Worm (Caenorhabditis elegans) whole organism, young adult: Measurements from ENCODE around the gene R10E11.6.

Experiments used
- C06A6.2 ChIP-seq: fragments of 200-800 bp; sonication (Bioruptor generic); conservative IDR thresholded peaks from 2 replicates; pipeline ENCODE4 v1.3.6; 2022; ENCODE audit warnings: missing genetic modification characterization, missing compliant biosample characterization
- D2030.7 ChIP-seq: fragments of 200-800 bp; sonication (Bioruptor generic); IDR thresholded peaks from 2 replicates; pipeline ENCODE4 v1.3.6; 2022; ENCODE audit warnings: missing genetic modification reagents, missing genetic modification characterization, missing compliant biosample characterization
- F39B2.1 ChIP-seq: fragments of 200-800 bp; sonication (Bioruptor generic); IDR thresholded peaks from 2 replicates; pipeline ENCODE4 v1.3.6; 2022; ENCODE audit warnings: missing genetic modification reagents, missing genetic modification characterization, missing compliant biosample characterization
- F52B5.7 ChIP-seq: sonication (generic microtip); optimal IDR thresholded peaks from 2 replicates; lab custom pipeline; 2016; ENCODE audit warnings: mild to moderate bottlenecking, missing genetic modification characterization, missing compliant biosample characterization
- F55B11.4 ChIP-seq: sonication (generic microtip); optimal IDR thresholded peaks from 2 replicates; lab custom pipeline; 2016; ENCODE audit warnings: missing compliant biosample characterization, missing genetic modification characterization, borderline replicate concordance; ENCODE audit not compliant: insufficient read depth
- F57C9.4 ChIP-seq: sonication (generic microtip); optimal IDR thresholded peaks from 2 replicates; lab custom pipeline; 2017; ENCODE audit warnings: mild to moderate bottlenecking, missing genetic modification characterization, missing compliant biosample characterization
- T26A5.8 ChIP-seq: sonication (generic microtip); optimal IDR thresholded peaks from 2 replicates; lab custom pipeline; 2016; ENCODE audit warnings: missing genetic modification characterization, missing compliant biosample characterization
- atf-7 ChIP-seq: sonication (generic microtip); optimal IDR thresholded peaks from 2 replicates; lab custom pipeline; 2017; ENCODE audit warnings: mild to moderate bottlenecking, missing genetic modification characterization, missing compliant biosample characterization
- attf-3 ChIP-seq: fragments of 200-800 bp; sonication (Bioruptor generic); conservative IDR thresholded peaks from 2 replicates; pipeline ENCODE4 v1.3.6; 2022; ENCODE audit warnings: missing genetic modification reagents, missing genetic modification characterization, missing compliant biosample characterization
- attf-5 ChIP-seq: fragments of 200-800 bp; sonication (Bioruptor generic); optimal IDR thresholded peaks from 2 replicates; lab custom pipeline; 2018; ENCODE audit warnings: mild to moderate bottlenecking, missing genetic modification characterization, missing compliant biosample characterization
- bed-2 ChIP-seq: fragments of 200-800 bp; sonication (Bioruptor generic); IDR thresholded peaks from 2 replicates; pipeline ENCODE4 v1.3.6; 2022; ENCODE audit warnings: missing genetic modification reagents, missing genetic modification characterization, missing compliant biosample characterization
- ceh-100 ChIP-seq: fragments of 200-800 bp; sonication (Bioruptor generic); IDR thresholded peaks from 2 replicates; pipeline ENCODE4 v1.3.6; 2022; ENCODE audit warnings: missing genetic modification reagents, missing genetic modification characterization, missing compliant biosample characterization
- ceh-40 ChIP-seq: fragments of 200-800 bp; sonication (Bioruptor generic); IDR thresholded peaks from 2 replicates; pipeline ENCODE4 v1.3.6; 2022; ENCODE audit warnings: missing genetic modification characterization, missing compliant biosample characterization
- ceh-91 ChIP-seq: fragments of 200-800 bp; sonication (Bioruptor generic); IDR thresholded peaks from 2 replicates; pipeline ENCODE4 v1.3.6; 2022; ENCODE audit warnings: missing genetic modification reagents, missing genetic modification characterization, missing compliant biosample characterization
- chd-7 ChIP-seq: sonication (generic microtip); optimal IDR thresholded peaks from 2 replicates; lab custom pipeline; 2016; ENCODE audit warnings: mild to moderate bottlenecking, missing genetic modification characterization, moderate library complexity, missing compliant biosample characterization
- egl-44 ChIP-seq: fragments of 200-800 bp; sonication (Bioruptor generic); IDR thresholded peaks from 2 replicates; pipeline ENCODE4 v1.3.6; 2022; ENCODE audit warnings: missing genetic modification reagents, missing genetic modification characterization, missing compliant biosample characterization
- egrh-3 ChIP-seq: fragments of 200-800 bp; sonication (Bioruptor generic); IDR thresholded peaks from 2 replicates; pipeline ENCODE4 v1.3.6; 2022; ENCODE audit warnings: missing genetic modification reagents, missing genetic modification characterization, missing compliant biosample characterization
- ekl-4 ChIP-seq: fragments of 200-800 bp; sonication (Bioruptor generic); IDR thresholded peaks from 2 replicates; pipeline ENCODE4 v1.3.6; 2022; ENCODE audit warnings: missing genetic modification reagents, missing genetic modification characterization, missing compliant biosample characterization
- ets-4 ChIP-seq: fragments of 200-800 bp; sonication (Bioruptor generic); optimal IDR thresholded peaks from 2 replicates; lab custom pipeline; 2018; ENCODE audit warnings: mild to moderate bottlenecking, missing genetic modification characterization, missing compliant biosample characterization
- hrde-1 ChIP-seq: sonication (generic microtip); optimal IDR thresholded peaks from 2 replicates; lab custom pipeline; 2016; ENCODE audit warnings: missing genetic modification characterization, mild to moderate bottlenecking, missing compliant biosample characterization, moderate library complexity, missing genotype, missing genetic modification reagents, borderline replicate concordance
- let-526 ChIP-seq: fragments of 200-800 bp; sonication (Bioruptor generic); IDR thresholded peaks from 2 replicates; pipeline ENCODE4 v1.3.6; 2022; ENCODE audit warnings: missing genetic modification reagents, missing genetic modification characterization, missing compliant biosample characterization
- let-607 ChIP-seq, 2 experiments: fragments of 200-800 bp in 1 of 2; sonication (Bioruptor generic) in 1 of 2; sonication (generic microtip) in 1 of 2; optimal IDR thresholded peaks; 2 replicates each; lab custom pipeline; 2016 to 2018; ENCODE audit warnings: mild to moderate bottlenecking in 2 of 2, missing compliant biosample characterization in 2 of 2, missing genetic modification characterization in 2 of 2, moderate library complexity in 2 of 2, missing genotype in 1 of 2
- lin-35 ChIP-seq, 3 experiments: fragments of 150-350 bp in 2 of 3; sonication (generic microtip) in 1 of 3; optimal IDR thresholded peaks; 2 replicates each; lab custom pipeline; 2014 to 2018; ENCODE audit warnings: missing biosample characterization in 3 of 3, missing genetic modification characterization in 3 of 3, missing genetic modification reagents in 3 of 3
- lin-40 ChIP-seq: sonication (generic microtip); optimal IDR thresholded peaks from 2 replicates; lab custom pipeline; 2016; ENCODE audit warnings: missing genetic modification characterization, mild to moderate bottlenecking, missing compliant biosample characterization, missing genotype, missing genetic modification reagents
- lir-1 ChIP-seq: fragments of 200-800 bp; sonication (Bioruptor generic); conservative IDR thresholded peaks from 2 replicates; pipeline ENCODE4 v1.3.6; 2022; ENCODE audit warnings: missing genetic modification reagents, missing genetic modification characterization, missing compliant biosample characterization
- lsl-1 ChIP-seq: fragments of 200-800 bp; sonication (Bioruptor generic); optimal IDR thresholded peaks from 2 replicates; lab custom pipeline; 2018; ENCODE audit warnings: mild to moderate bottlenecking, missing genetic modification characterization, moderate library complexity, missing compliant biosample characterization
- madf-10 ChIP-seq: sonication (generic microtip); optimal IDR thresholded peaks from 2 replicates; lab custom pipeline; 2016; ENCODE audit warnings: mild to moderate bottlenecking, missing genetic modification characterization, missing compliant biosample characterization
- madf-3 ChIP-seq: fragments of 200-800 bp; sonication (Bioruptor generic); IDR thresholded peaks from 2 replicates; pipeline ENCODE4 v1.3.6; 2022; ENCODE audit warnings: missing genetic modification reagents, missing genetic modification characterization, missing compliant biosample characterization
- madf-8 ChIP-seq: fragments of 200-800 bp; sonication (Bioruptor generic); conservative IDR thresholded peaks from 2 replicates; pipeline ENCODE4 v1.3.6; 2022; ENCODE audit warnings: missing genetic modification reagents, missing genetic modification characterization, missing compliant biosample characterization
- mcd-1 ChIP-seq: fragments of 200-800 bp; sonication (Bioruptor generic); IDR thresholded peaks from 2 replicates; pipeline ENCODE4 v1.3.6; 2022; ENCODE audit warnings: missing genetic modification reagents, missing genetic modification characterization, missing compliant biosample characterization
- mes-4 ChIP-seq: sonication (generic microtip); optimal IDR thresholded peaks from 2 replicates; lab custom pipeline; 2016; ENCODE audit warnings: missing genotype, missing genetic modification characterization, missing compliant biosample characterization
- nfya-2 ChIP-seq: fragments of 200-800 bp; sonication (Bioruptor generic); IDR thresholded peaks from 2 replicates; pipeline ENCODE4 v1.3.6; 2022; ENCODE audit warnings: missing genetic modification reagents, missing genetic modification characterization, missing compliant biosample characterization
- nhr-27 ChIP-seq: fragments of 200-800 bp; sonication (Bioruptor generic); optimal IDR thresholded peaks from 2 replicates; lab custom pipeline; 2018; ENCODE audit warnings: mild to moderate bottlenecking, missing genetic modification characterization, moderate library complexity, missing compliant biosample characterization
- nhr-80 ChIP-seq: sonication (generic microtip); optimal IDR thresholded peaks from 2 replicates; lab custom pipeline; 2016; ENCODE audit warnings: missing genetic modification characterization, missing compliant biosample characterization
- rec-8 ChIP-seq, 2 experiments: sonication (generic microtip); optimal IDR thresholded peaks; 2 replicates each; lab custom pipeline; 2016; ENCODE audit warnings: mild to moderate bottlenecking in 2 of 2, missing genetic modification characterization in 2 of 2, missing genetic modification reagents in 2 of 2, missing genotype in 2 of 2, missing biosample characterization in 1 of 2, missing compliant biosample characterization in 1 of 2, moderate library complexity in 1 of 2
- repo-1 ChIP-seq: sonication (generic microtip); optimal IDR thresholded peaks from 2 replicates; lab custom pipeline; 2017; ENCODE audit warnings: mild to moderate bottlenecking, missing genetic modification characterization, missing compliant biosample characterization
- sdz-38 ChIP-seq: sonication (generic microtip); optimal IDR thresholded peaks from 2 replicates; lab custom pipeline; 2016; ENCODE audit warnings: missing genotype, missing genetic modification characterization, missing compliant biosample characterization
- snpc-1.1 ChIP-seq: sonication (generic microtip); optimal IDR thresholded peaks from 2 replicates; lab custom pipeline; 2017; ENCODE audit warnings: missing genetic modification characterization, mild to moderate bottlenecking, missing compliant biosample characterization, antibody characterized with exemption, moderate library complexity, missing genotype, missing genetic modification reagents; ENCODE audit not compliant: insufficient read depth
- snpc-1.3 ChIP-seq: sonication (generic microtip); optimal IDR thresholded peaks from 2 replicates; lab custom pipeline; 2017; ENCODE audit warnings: missing genetic modification characterization, mild to moderate bottlenecking, missing compliant biosample characterization, antibody characterized with exemption, moderate library complexity, missing genotype, missing genetic modification reagents; ENCODE audit not compliant: insufficient read depth
- snpc-3.4 ChIP-seq: sonication (generic microtip); optimal IDR thresholded peaks from 2 replicates; lab custom pipeline; 2017; ENCODE audit warnings: missing genetic modification characterization, mild to moderate bottlenecking, missing compliant biosample characterization, antibody characterized with exemption, moderate library complexity, missing genotype, missing genetic modification reagents
- somi-1 ChIP-seq: fragments of 200-800 bp; sonication (Bioruptor generic); optimal IDR thresholded peaks from 2 replicates; lab custom pipeline; 2018; ENCODE audit warnings: mild to moderate bottlenecking, missing genetic modification characterization, missing compliant biosample characterization
- sptf-2 ChIP-seq: fragments of 200-800 bp; sonication (Bioruptor generic); optimal IDR thresholded peaks from 2 replicates; lab custom pipeline; 2018; ENCODE audit warnings: mild to moderate bottlenecking, missing genetic modification characterization, missing compliant biosample characterization
- zfh-2 ChIP-seq: fragments of 200-800 bp; sonication (Bioruptor generic); conservative IDR thresholded peaks from 2 replicates; pipeline ENCODE4 v1.3.6; 2022; ENCODE audit warnings: missing genetic modification reagents, missing genetic modification characterization, missing compliant biosample characterization
- ztf-3 ChIP-seq: fragments of 200-800 bp; sonication (Bioruptor generic); optimal IDR thresholded peaks from 2 replicates; lab custom pipeline; 2018; ENCODE audit warnings: mild to moderate bottlenecking, missing genetic modification characterization, missing compliant biosample characterization

Gene R10E11.6

DNA sequence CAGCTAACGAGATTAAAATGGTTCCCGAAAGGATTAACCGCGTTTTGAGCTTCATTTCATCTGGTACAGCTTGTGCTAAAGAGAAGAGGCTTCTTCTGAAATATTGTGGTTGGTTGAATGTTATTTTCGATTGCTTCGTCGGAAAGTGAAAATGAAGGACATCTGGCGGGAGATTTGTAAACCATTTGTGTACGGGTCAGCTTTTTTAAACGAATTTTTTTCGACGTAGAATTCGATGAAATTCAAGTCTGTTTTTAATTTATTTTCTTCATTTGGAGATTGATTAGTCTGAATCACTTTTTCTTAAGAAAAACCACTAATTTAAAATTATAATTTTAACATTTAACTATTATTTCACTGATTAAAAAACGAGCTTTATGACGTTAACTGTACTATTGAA, 2.6 kb upstream of the R10E11.6 start, which contains the start of gene sqv-3:
sqv-3 (minus strand) TSS at position 101 of the 400 bp plus-strand sequence.
- TF ChIP-seq sptf-2 (GFP tag; lab: Kevin White, UChicago) (no peak), F39B2.1 (GFP tag; lab: Robert Waterston, UW) (no peak), zfh-2 (GFP tag; lab: Robert Waterston, UW) (no peak), madf-3 (GFP tag; lab: Robert Waterston, UW) (0 out of 2 replicates have a peak, but pooled peaks have one; percentile 55)

DNA sequence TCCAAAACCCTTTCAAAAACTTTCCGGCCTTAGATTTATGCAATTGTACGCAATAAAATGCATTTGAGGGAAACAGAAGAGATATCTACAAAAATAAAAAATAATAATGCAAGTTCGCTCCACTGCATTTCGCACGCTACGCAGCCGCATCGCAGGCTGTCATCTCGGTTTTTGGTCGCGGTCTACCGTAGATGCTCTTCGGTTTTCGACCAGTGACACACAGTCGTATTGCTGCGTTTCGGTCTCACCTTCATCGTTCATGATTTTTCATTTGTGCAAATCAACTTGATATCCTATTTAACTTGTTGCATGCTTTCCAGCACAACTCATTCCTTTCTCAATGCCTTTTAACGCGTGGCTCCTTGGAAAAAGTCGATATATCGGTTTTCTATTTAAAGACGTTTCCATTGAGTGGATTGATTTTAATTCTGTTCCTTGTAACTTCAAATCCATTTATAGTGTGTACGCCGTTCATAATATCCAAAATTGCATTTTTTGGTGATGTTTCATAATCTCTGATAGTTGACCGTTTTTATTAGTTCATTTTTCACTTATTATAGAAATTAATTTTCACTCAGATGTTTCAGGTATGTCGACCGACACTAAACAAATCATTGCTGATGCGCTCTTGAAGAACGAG, 2.0 kb upstream of the R10E11.6 start, which contains the start of gene vha-1:
vha-1 (plus strand) TSS at position 590 of the 640 bp plus-strand sequence.
- TF ChIP-seq lsl-1 (GFP tag; lab: Kevin White, UChicago) (peak; percentile 67), T26A5.8 (tag; lab: Kevin White, UChicago) (no peak), let-526 (no peak), nhr-27 (tag; lab: Kevin White, UChicago) (no peak), ets-4 (GFP tag; lab: Kevin White, UChicago) (peak; percentile 34), hrde-1 (tag; lab: Kevin White, UChicago) (no peak), F57C9.4 (no peak), nhr-80 (tag; lab: Kevin White, UChicago) (peak; percentile 98), nfya-2 (GFP tag; lab: Robert Waterston, UW) (no peak), ekl-4 (GFP tag; lab: Robert Waterston, UW) (peak; percentile 97), madf-8 (GFP tag; lab: Robert Waterston, UW) (no peak), snpc-1.3 (peak; percentile 0), mes-4 (tag; lab: Kevin White, UChicago) (no peak), chd-7 (tag; lab: Kevin White, UChicago) (no peak), repo-1 (no peak), egl-44 (no peak), let-607 (tag; optimal IDR thresholded peaks at IDR 0.05; lab: Kevin White, UChicago) (peak; percentile 87 to 91), snpc-3.4 (tag; lab: Kevin White, UChicago) (no peak), somi-1 (peak; percentile 31), lir-1 (GFP tag; lab: Robert Waterston, UW) (no peak), madf-10 (tag; lab: Kevin White, UChicago) (peak; percentile 52), ceh-40 (GFP tag; lab: Robert Waterston, UW) (no peak), F52B5.7 (no peak), snpc-1.1 (tag; lab: Kevin White, UChicago) (no peak), mcd-1 (GFP tag; lab: Robert Waterston, UW) (peak; percentile 97), ceh-100 (GFP tag; lab: Robert Waterston, UW) (peak; percentile 77), C06A6.2 (GFP tag; lab: Robert Waterston, UW) (no peak; the same call in 1 of the 2 replicates), D2030.7 (GFP tag; lab: Robert Waterston, UW) (peak; percentile 47; the same call in 1 of the 2 replicates), atf-7 (tag; lab: Kevin White, UChicago) (peak; percentile 8), attf-5 (peak; percentile 95), bed-2 (GFP tag; lab: Robert Waterston, UW) (no peak), lin-35 (GFP tag; optimal IDR thresholded peaks at IDR 0.05; lab: Kevin White, UChicago) (peak in 1 of 3 experiments; percentile 55), lin-40 (peak; percentile 76), F55B11.4 (tag; lab: Kevin White, UChicago) (no peak), ceh-91 (GFP tag; lab: Robert Waterston, UW) (no peak), attf-3 (no peak; the same call in 1 of the 2 replicates), egrh-3 (GFP tag; lab: Robert Waterston, UW) (peak; percentile 26; the same call in 1 of the 2 replicates), rec-8 (tag; optimal IDR thresholded peaks at IDR 0.05; lab: Kevin White, UChicago) (no peak), sdz-38 (tag; lab: Kevin White, UChicago) (no peak), ztf-3 (GFP tag; lab: Kevin White, UChicago) (no peak), zfh-2 (GFP tag; lab: Robert Waterston, UW) (peak; percentile 55; the same call in 1 of the 2 replicates)
